Worm (Caenorhabditis elegans): ENCODE results near the gene aagr-1.
"Not testable (repeated sequence)": the region's sequence is repeated elsewhere in the genome, so short reads cannot be mapped to it uniquely, and the experiment has no call there.

The aagr-1 gene

DNA sequence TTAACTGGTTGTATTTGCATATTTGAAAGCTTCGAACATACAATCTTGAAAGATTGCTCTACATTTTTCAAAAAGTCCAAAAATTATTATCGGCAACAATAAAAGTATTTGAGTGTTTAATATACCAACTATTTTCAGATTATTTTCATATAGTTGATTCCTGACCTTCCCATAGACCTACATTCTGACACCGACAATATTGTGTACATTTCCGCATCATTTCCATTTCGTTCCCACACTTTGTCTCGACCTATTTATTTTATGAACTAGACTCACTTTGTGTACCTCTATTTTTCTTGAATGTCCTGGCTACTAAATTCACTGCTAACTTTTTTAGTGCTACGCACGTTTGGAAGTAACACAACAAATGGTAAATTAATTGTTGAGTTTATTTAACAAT lies 23.9 kb upstream of the aagr-1 start, which contains the start of gene lgc-5:
lgc-5 (plus strand) TSS at position 301 of the 400 bp plus-strand sequence.
- no peak for TF ChIP-seq pqm-1 (tag; optimal IDR thresholded peaks at IDR 0.05)
- TF ChIP-seq tbx-7 (tag; optimal IDR thresholded peaks at IDR 0.05), result no peak
- no peak for TF ChIP-seq fax-1 (tag; optimal IDR thresholded peaks at IDR 0.05)
- TF ChIP-seq pha-2 (tag; optimal IDR thresholded peaks at IDR 0.05), result no peak
- no peak for TF ChIP-seq ceh-48 (tag; optimal IDR thresholded peaks at IDR 0.05)
- no peak for TF ChIP-seq ceh-9 (tag; optimal IDR thresholded peaks at IDR 0.05)

DNA sequence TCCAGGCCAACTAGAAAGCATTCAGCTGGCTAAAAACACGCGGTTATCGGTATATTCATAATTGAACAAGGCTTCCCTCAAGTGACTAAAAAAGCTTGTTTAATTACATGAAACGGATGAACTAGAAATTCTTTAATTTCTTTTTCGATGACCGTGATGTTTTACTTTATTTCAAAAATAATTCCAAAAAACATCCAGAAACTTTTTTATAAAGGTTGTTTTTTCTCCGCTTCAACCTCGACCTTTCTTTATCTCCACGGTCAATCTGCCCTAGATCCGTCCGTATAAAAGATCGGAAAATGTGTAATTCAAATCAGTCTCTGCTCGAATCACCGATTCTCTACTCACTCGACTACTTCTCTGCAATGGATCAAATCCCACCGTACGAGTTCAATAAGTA lies 20.8 kb upstream of the aagr-1 start, which contains the start of gene F17E9.5:
F17E9.5 (plus strand) TSS at position 301 of the 400 bp plus-strand sequence.
- TF ChIP-seq tbx-2 (tag; optimal IDR thresholded peaks at IDR 0.05) (no peak), hlh-30 (tag; optimal IDR thresholded peaks at IDR 0.05; ENCODE audit: insufficient read depth) (no peak), syd-9 (tag; optimal IDR thresholded peaks at IDR 0.05) (no peak), ceh-19 (GFP tag; optimal IDR thresholded peaks at IDR 0.05) (no peak)

DNA sequence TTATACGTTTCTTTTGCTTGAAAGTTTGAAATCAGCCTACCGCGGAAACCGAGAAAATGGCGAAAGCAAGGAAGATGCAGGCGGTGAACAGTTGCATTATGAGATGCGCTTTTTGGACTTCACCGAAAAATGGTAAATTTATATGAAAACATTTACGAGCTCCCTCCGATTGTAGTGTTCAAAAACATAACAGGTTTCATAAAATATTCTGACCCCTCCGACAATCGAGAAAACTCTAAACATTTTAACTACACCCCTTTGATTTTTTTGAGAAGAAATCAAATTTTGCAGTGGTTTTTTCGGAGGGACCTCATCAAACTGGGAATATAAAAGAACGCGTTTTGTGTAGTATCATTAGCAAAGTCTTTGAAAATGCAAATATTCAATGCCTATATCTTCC lies 19.3 kb upstream of the aagr-1 start, which contains the start of the genes F17E9.18 and F17E9.15:
F17E9.18 (minus strand) TSS at position 101 of the 400 bp plus-strand sequence.
F17E9.15 (plus strand) TSS at position 368 of the 400 bp plus-strand sequence.
- TF ChIP-seq ceh-48 (tag; optimal IDR thresholded peaks at IDR 0.05) (no peak), ceh-24 (tag; optimal IDR thresholded peaks at IDR 0.05) (no peak), ceh-30 (tag; optimal IDR thresholded peaks at IDR 0.05) (no peak), dmd-4 (tag; optimal IDR thresholded peaks at IDR 0.05; ENCODE audit: borderline replicate concordance) (no peak), lin-11 (tag; optimal IDR thresholded peaks at IDR 0.05) (no peak), ceh-18 (tag; optimal IDR thresholded peaks at IDR 0.05) (no peak), ceh-19 (GFP tag; optimal IDR thresholded peaks at IDR 0.05) (no peak)

- TF ChIP-seq fax-1 (tag; optimal IDR thresholded peaks at IDR 0.05), result no peak
- TF ChIP-seq ceh-6 (GFP tag; optimal IDR thresholded peaks at IDR 0.05), result no peak
- TF ChIP-seq F13H6.1 (tag; optimal IDR thresholded peaks at IDR 0.05), result no peak
- no peak for TF ChIP-seq ceh-2 (tag; optimal IDR thresholded peaks at IDR 0.05)
- no peak for TF ChIP-seq eyg-1 (tag; optimal IDR thresholded peaks at IDR 0.05)
- TF ChIP-seq che-1 (tag; optimal IDR thresholded peaks at IDR 0.05), result no peak
These were observed 18.2 kb upstream of the aagr-1 start, which contains the start of gene F17E9.4 for ce11 chrIV:8348073-8348472. Gene F17E9.4, plus strand, starts transcription at chrIV:8348373.

- not testable (repeated sequence) for TF ChIP-seq lin-11, syd-9, elt-2 (tag; optimal IDR thresholded peaks at IDR 0.05)
These were observed 14.3 kb upstream of the aagr-1 start, which contains the start of gene F17E9.16 for ce11 chrIV:8352036-8352435. Gene F17E9.16, plus strand, starts transcription at chrIV:8352336.

ce11 chrIV:8354572-8354971 lies 11.7 kb upstream of the aagr-1 start, which contains the start of gene F17E9.3:
Gene F17E9.3, plus strand, starts transcription at chrIV:8354872.
- TF ChIP-seq ttx-3 (tag; optimal IDR thresholded peaks at IDR 0.05) (no peak), fkh-10 (GFP tag; optimal IDR thresholded peaks at IDR 0.05) (no peak), K02D7.2 (tag; optimal IDR thresholded peaks at IDR 0.05) (no peak), pha-2 (tag; optimal IDR thresholded peaks at IDR 0.05) (no peak), tbx-7 (tag; optimal IDR thresholded peaks at IDR 0.05) (no peak), rnt-1 (tag; optimal IDR thresholded peaks at IDR 0.05) (no peak), pha-4 (tag; optimal IDR thresholded peaks at IDR 0.05) (no peak), Y22D7AL.16 (tag; optimal IDR thresholded peaks at IDR 0.05) (no peak), T23F11.4 (GFP tag; optimal IDR thresholded peaks at IDR 0.05) (no peak), K09A11.1 (tag; optimal IDR thresholded peaks at IDR 0.05; ENCODE audit: insufficient read depth) (no peak), nhr-11 (tag; optimal IDR thresholded peaks at IDR 0.05) (no peak), hlh-6 (tag; optimal IDR thresholded peaks at IDR 0.05) (no peak), ceh-9 (tag; optimal IDR thresholded peaks at IDR 0.05) (no peak), ceh-30 (tag; optimal IDR thresholded peaks at IDR 0.05) (no peak)
